Fruit fly (Drosophila melanogaster) whole organism, embryonic: ENCODE data around the gene Mbs.
A peak's percentile ranks its signal among the peaks of the same experiment; 100 is the strongest.

Experiments
- CG10147 ChIP-seq: fragments of 200-800 bp; sonication (Bioruptor generic); optimal IDR thresholded peaks from 2 replicates; lab custom pipeline; 2019; ENCODE audit warnings: missing biosample characterization, mild to moderate bottlenecking, missing genetic modification characterization, moderate library complexity
- CG1024 ChIP-seq: fragments of 200-800 bp; sonication (Bioruptor generic); IDR thresholded peaks from 2 replicates; pipeline ENCODE4 v1.3.6; 2022; ENCODE audit warnings: missing biosample characterization, missing genetic modification characterization
- CG10321 ChIP-seq: fragments of 200-800 bp; sonication (Bioruptor generic); IDR thresholded peaks from 2 replicates; pipeline ENCODE4 v1.3.6; 2022; ENCODE audit warnings: missing biosample characterization, missing genetic modification characterization
- CG12236 ChIP-seq: fragments of 200-800 bp; sonication (Bioruptor generic); optimal IDR thresholded peaks from 2 replicates; lab custom pipeline; 2016; ENCODE audit warnings: missing biosample characterization, missing genetic modification characterization
- CG13775 ChIP-seq: fragments of 200-800 bp; sonication (Bioruptor generic); optimal IDR thresholded peaks from 3 replicates; lab custom pipeline; 2017; ENCODE audit warnings: missing biosample characterization, mild to moderate bottlenecking, missing genetic modification characterization
- CG13894 ChIP-seq: fragments of 200-800 bp; sonication (Bioruptor generic); optimal IDR thresholded peaks from 3 replicates; lab custom pipeline; 2018; ENCODE audit warnings: missing biosample characterization, mild to moderate bottlenecking, missing genetic modification characterization, moderate library complexity
- CG14710 ChIP-seq: fragments of 200-800 bp; sonication (Bioruptor generic); optimal IDR thresholded peaks from 3 replicates; lab custom pipeline; 2019; ENCODE audit warnings: missing biosample characterization, mild to moderate bottlenecking, missing genetic modification characterization, moderate library complexity
- CG1792 ChIP-seq: fragments of 200-800 bp; sonication (Bioruptor generic); optimal IDR thresholded peaks from 2 replicates; lab custom pipeline; 2016; ENCODE audit warnings: missing biosample characterization, missing genetic modification characterization
- CG2875 ChIP-seq: fragments of 200-800 bp; sonication (Bioruptor generic); optimal IDR thresholded peaks from 2 replicates; lab custom pipeline; 2017; ENCODE audit warnings: missing biosample characterization, mild to moderate bottlenecking, missing genetic modification characterization, missing genetic modification reagents
- CG30020 ChIP-seq: fragments of 200-800 bp; optimal IDR thresholded peaks from 2 replicates; lab custom pipeline; 2019; ENCODE audit warnings: missing biosample characterization, mild to moderate bottlenecking, missing genetic modification characterization, moderate library complexity
- CG31224 ChIP-seq: fragments of 200-800 bp; sonication (Bioruptor generic); IDR thresholded peaks from 2 replicates; pipeline ENCODE4 v1.3.6; 2022; ENCODE audit warnings: missing biosample characterization, missing genetic modification characterization
- CG3281 ChIP-seq: fragments of 200-800 bp; sonication (Bioruptor generic); optimal IDR thresholded peaks from 3 replicates; lab custom pipeline; 2017; ENCODE audit warnings: missing biosample characterization, mild to moderate bottlenecking, missing genetic modification characterization
- CG33557 ChIP-seq: fragments of 200-800 bp; sonication (Bioruptor generic); optimal IDR thresholded peaks from 2 replicates; lab custom pipeline; 2019; ENCODE audit warnings: missing biosample characterization, mild to moderate bottlenecking, missing genetic modification characterization, moderate library complexity
- CG34224 ChIP-seq: fragments of 200-800 bp; sonication (Bioruptor generic); IDR thresholded peaks from 3 replicates; pipeline ENCODE4 v1.3.6; 2022; ENCODE audit warnings: missing biosample characterization, missing genetic modification characterization; ENCODE audit not compliant: partially characterized antibody
- CG7786 ChIP-seq: fragments of 200-800 bp; sonication (Bioruptor generic); optimal IDR thresholded peaks from 2 replicates; lab custom pipeline; 2016; ENCODE audit warnings: missing biosample characterization, missing genetic modification characterization
- CG8089 ChIP-seq: fragments of 200-800 bp; sonication (Bioruptor generic); optimal IDR thresholded peaks from 3 replicates; lab custom pipeline; 2016; ENCODE audit warnings: missing biosample characterization, missing genetic modification characterization
- CrebB ChIP-seq: fragments of 200-800 bp; sonication (Bioruptor generic); optimal IDR thresholded peaks from 3 replicates; lab custom pipeline; 2018; ENCODE audit warnings: missing biosample characterization, mild to moderate bottlenecking, missing genetic modification characterization
- Dip3 ChIP-seq: fragments of 200-800 bp; sonication (Bioruptor generic); optimal IDR thresholded peaks from 3 replicates; lab custom pipeline; 2016; ENCODE audit warnings: missing biosample characterization, missing genetic modification characterization
- HmgZ ChIP-seq: fragments of 200-800 bp; sonication (Bioruptor generic); optimal IDR thresholded peaks from 2 replicates; lab custom pipeline; 2018; ENCODE audit warnings: missing biosample characterization, mild to moderate bottlenecking, missing genetic modification characterization
- Hmr ChIP-seq: fragments of 200-800 bp; sonication (Bioruptor generic); optimal IDR thresholded peaks from 3 replicates; lab custom pipeline; 2017; ENCODE audit warnings: mild to moderate bottlenecking, missing biosample characterization, missing genetic modification reagents, missing genetic modification characterization
- Hr3 ChIP-seq: fragments of 200-800 bp; sonication (Bioruptor generic); optimal IDR thresholded peaks from 3 replicates; lab custom pipeline; 2016; ENCODE audit warnings: missing biosample characterization, missing genetic modification characterization
- Mes4 ChIP-seq: fragments of 200-800 bp; sonication (Bioruptor generic); optimal IDR thresholded peaks from 2 replicates; lab custom pipeline; 2016; ENCODE audit warnings: missing biosample characterization, missing genetic modification characterization
- NFAT ChIP-seq: fragments of 200-800 bp; sonication (Bioruptor generic); IDR thresholded peaks from 2 replicates; pipeline ENCODE4 v1.3.6; 2022; ENCODE audit warnings: missing biosample characterization, missing genetic modification characterization
- Rx ChIP-seq: fragments of 200-800 bp; sonication (Bioruptor generic); IDR thresholded peaks from 2 replicates; pipeline ENCODE4 v1.3.6; 2022; ENCODE audit warnings: missing biosample characterization, missing genetic modification characterization
- Taf1 ChIP-seq: fragments of 200-800 bp; sonication (Bioruptor generic); IDR thresholded peaks from 2 replicates; pipeline ENCODE4 v1.3.6; 2022; ENCODE audit warnings: missing biosample characterization, missing genetic modification characterization
- Usf ChIP-seq: fragments of 200-800 bp; sonication (Bioruptor generic); optimal IDR thresholded peaks from 2 replicates; lab custom pipeline; 2017; ENCODE audit warnings: missing genotype, missing biosample characterization, missing genetic modification characterization
- ap ChIP-seq: fragments of 200-800 bp; sonication (Bioruptor generic); IDR thresholded peaks from 2 replicates; pipeline ENCODE4 v1.3.6; 2022; ENCODE audit warnings: missing biosample characterization, missing genetic modification characterization
- br ChIP-seq: fragments of >200 bp; optimal IDR thresholded peaks from 2 replicates; lab custom pipeline; 2017
- btn ChIP-seq: fragments of 200-800 bp; sonication (Bioruptor generic); optimal IDR thresholded peaks from 2 replicates; lab custom pipeline; 2016; ENCODE audit warnings: missing biosample characterization, missing genetic modification characterization
- chif ChIP-seq, 2 experiments: fragments of 200-800 bp; sonication (Bioruptor generic); optimal IDR thresholded peaks; 3 replicates each; lab custom pipeline; 2016; ENCODE audit warnings: missing biosample characterization in 2 of 2, missing genetic modification characterization in 2 of 2
- danr ChIP-seq: fragments of 200-800 bp; sonication (Bioruptor generic); IDR thresholded peaks from 2 replicates; pipeline ENCODE4 v1.3.6; 2022; ENCODE audit warnings: missing biosample characterization, missing genetic modification characterization
- dati ChIP-seq: fragments of 200-800 bp; sonication (Bioruptor generic); IDR thresholded peaks from 2 replicates; pipeline ENCODE4 v1.3.6; 2022; ENCODE audit warnings: missing biosample characterization, missing genetic modification characterization
- emc ChIP-seq: fragments of 200-800 bp; sonication (Bioruptor generic); optimal IDR thresholded peaks from 2 replicates; lab custom pipeline; 2016; ENCODE audit warnings: missing biosample characterization, missing genetic modification characterization
- fd102C ChIP-seq: fragments of 200-800 bp; sonication (Bioruptor generic); optimal IDR thresholded peaks from 2 replicates; lab custom pipeline; 2018; ENCODE audit warnings: missing biosample characterization, mild to moderate bottlenecking, missing genetic modification characterization, moderate library complexity
- gce ChIP-seq: fragments of 200-800 bp; sonication (Bioruptor generic); IDR thresholded peaks from 3 replicates; pipeline ENCODE4 v1.3.6; 2022; ENCODE audit warnings: missing biosample characterization, missing genetic modification characterization
- gsb ChIP-seq: fragments of 200-800 bp; sonication (Bioruptor generic); IDR thresholded peaks from 2 replicates; pipeline ENCODE4 v1.3.6; 2022; ENCODE audit warnings: missing biosample characterization, missing genetic modification characterization
- hth ChIP-seq: fragments of >200 bp; optimal IDR thresholded peaks from 2 replicates; lab custom pipeline; 2017; ENCODE audit warnings: inconsistent platforms
- jigr1 ChIP-seq: fragments of 200-800 bp; sonication (Bioruptor generic); IDR thresholded peaks from 3 replicates; pipeline ENCODE4 v1.3.6; 2022; ENCODE audit warnings: missing biosample characterization, missing genetic modification characterization
- kah ChIP-seq: fragments of 200-800 bp; sonication (Bioruptor generic); optimal IDR thresholded peaks from 2 replicates; lab custom pipeline; 2018; ENCODE audit warnings: missing biosample characterization, mild to moderate bottlenecking, missing genetic modification characterization
- kay ChIP-seq: fragments of 200-800 bp; sonication (Bioruptor generic); optimal IDR thresholded peaks from 2 replicates; lab custom pipeline; 2016; ENCODE audit warnings: missing biosample characterization, missing genetic modification characterization
- klu ChIP-seq: fragments of 200-800 bp; sonication (Bioruptor generic); IDR thresholded peaks from 2 replicates; pipeline ENCODE4 v1.3.6; 2022; ENCODE audit warnings: missing biosample characterization, missing genetic modification characterization
- knrl ChIP-seq: fragments of 200-800 bp; sonication (Bioruptor generic); IDR thresholded peaks from 3 replicates; pipeline ENCODE4 v1.3.6; 2022; ENCODE audit warnings: missing biosample characterization, missing genetic modification characterization; ENCODE audit not compliant: partially characterized antibody
- lola ChIP-seq, 3 experiments: fragments of >200 bp in 2 of 3; fragments of 200-800 bp in 1 of 3; sonication (Bioruptor generic) in 1 of 3; optimal IDR thresholded peaks; 2 replicates each; lab custom pipeline; 2017 to 2019; ENCODE audit warnings: missing biosample characterization in 3 of 3, missing genetic modification characterization in 3 of 3, mild to moderate bottlenecking in 1 of 3, moderate library complexity in 1 of 3
- lov ChIP-seq, 2 experiments: fragments of 200-800 bp in 1 of 2; fragments of >200 bp in 1 of 2; sonication (Bioruptor generic) in 1 of 2; IDR thresholded peaks in 1 of 2; optimal IDR thresholded peaks in 1 of 2; 2 replicates in 1 of 2; 3 replicates in 1 of 2; pipeline versions ENCODE4 v1.3.6 to Lab custom; 2017 to 2022; ENCODE audit warnings: missing biosample characterization in 1 of 2, missing genetic modification characterization in 1 of 2
- mam ChIP-seq: fragments of 200-800 bp; sonication (Bioruptor generic); optimal IDR thresholded peaks from 3 replicates; lab custom pipeline; 2016; ENCODE audit warnings: missing biosample characterization, missing genetic modification characterization
- p53 ChIP-seq: fragments of 200-800 bp; sonication (Bioruptor generic); optimal IDR thresholded peaks from 2 replicates; lab custom pipeline; 2016; ENCODE audit warnings: missing biosample characterization, missing genetic modification characterization
- schlank ChIP-seq: fragments of 200-800 bp; sonication (Bioruptor generic); optimal IDR thresholded peaks from 2 replicates; lab custom pipeline; 2018; ENCODE audit warnings: missing biosample characterization, mild to moderate bottlenecking, missing genetic modification characterization
- seq ChIP-seq: fragments of 200-800 bp; sonication (Bioruptor generic); IDR thresholded peaks from 2 replicates; pipeline ENCODE4 v1.3.6; 2022; ENCODE audit warnings: missing biosample characterization, missing genetic modification characterization
- tna ChIP-seq: fragments of 200-800 bp; sonication (Bioruptor generic); IDR thresholded peaks from 2 replicates; pipeline ENCODE4 v1.3.6; 2022; ENCODE audit warnings: missing biosample characterization, missing genetic modification characterization; ENCODE audit not compliant: partially characterized antibody
- toy ChIP-seq: fragments of 200-800 bp; sonication (Bioruptor generic); IDR thresholded peaks from 2 replicates; pipeline ENCODE4 v1.3.6; 2022; ENCODE audit warnings: missing biosample characterization, missing genetic modification characterization
- zf30C ChIP-seq: fragments of 200-800 bp; sonication (Bioruptor generic); optimal IDR thresholded peaks from 3 replicates; lab custom pipeline; 2018; ENCODE audit warnings: missing biosample characterization, mild to moderate bottlenecking, missing genetic modification characterization

The Mbs gene

DNA sequence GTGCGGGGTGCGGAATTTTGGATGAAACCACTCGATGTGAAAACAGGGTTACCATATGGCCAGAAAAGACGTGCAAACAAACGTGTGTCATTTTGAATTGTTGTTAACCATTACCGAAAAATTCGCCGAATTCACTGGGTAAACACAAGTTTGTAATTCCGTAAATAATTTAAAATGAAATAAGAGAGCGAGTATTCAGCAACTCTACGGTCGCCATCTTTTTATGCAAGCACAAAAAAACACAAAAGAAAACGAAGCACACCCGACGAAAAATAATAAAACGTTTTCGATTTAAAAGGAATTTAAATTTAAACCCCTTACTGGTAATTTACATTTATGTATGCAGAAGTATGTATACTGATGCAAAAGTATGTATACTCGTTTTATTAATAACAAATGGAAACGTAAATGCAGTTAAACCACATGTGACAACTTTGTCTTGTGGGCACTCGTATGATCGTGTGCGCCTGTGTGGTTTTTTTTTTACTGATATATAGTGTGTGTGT lies 5.9 kb upstream of the Mbs start (continued):
- TF ChIP-seq CG2875 (peak; percentile 85), jigr1 (0 out of 3 replicates have a peak, but pooled peaks have one; percentile 48), zf30C (GFP tag; lab: Kevin White, UChicago) (no peak), CG14710 (tag; lab: Kevin White, UChicago) (peak; percentile 90), ap (GFP tag; lab: Robert Waterston, UW) (peak; percentile 88), klu (GFP tag; lab: Robert Waterston, UW) (peak; percentile 78), Taf1 (GFP tag; lab: Robert Waterston, UW) (peak; percentile 84), Hr3 (GFP tag; lab: Kevin White, UChicago) (peak; percentile 85), lola (GFP tag; optimal IDR thresholded peaks at IDR 0.05; lab: Kevin White, UChicago) (peak in 2 of 3 experiments; percentile 13 to 89), Rx (GFP tag; lab: Robert Waterston, UW) (peak; percentile 83), toy (peak; percentile 67), gsb (GFP tag; lab: Robert Waterston, UW) (peak; percentile 80), CG30020 (tag; lab: Kevin White, UChicago) (peak; percentile 53), lov (optimal IDR thresholded peaks at IDR 0.05; lab: Kevin White, UChicago) (no peak), lov (GFP tag; IDR thresholded peaks at IDR 0.05; lab: Robert Waterston, UW) (peak; percentile 89), br (lab: Kevin White, UChicago) (no peak), tna (GFP tag; lab: Robert Waterston, UW) (no peak), Usf (GFP tag; lab: Kevin White, UChicago) (peak; percentile 76), CG33557 (GFP tag; lab: Kevin White, UChicago) (peak; percentile 93), knrl (no peak), CG31224 (GFP tag; lab: Robert Waterston, UW) (peak; percentile 82), CG1024 (GFP tag; lab: Robert Waterston, UW) (peak; percentile 74), mam (peak; percentile 90), CG3281 (GFP tag; lab: Kevin White, UChicago) (peak; percentile 88), kah (GFP tag; lab: Kevin White, UChicago) (peak; percentile 81), CG34224 (GFP tag; lab: Robert Waterston, UW) (no peak), CG8089 (GFP tag; lab: Kevin White, UChicago) (peak; percentile 82), hth (lab: Kevin White, UChicago) (no peak), gce (GFP tag; lab: Robert Waterston, UW) (peak; percentile 93), CG13775 (GFP tag; lab: Kevin White, UChicago) (peak; percentile 82), seq (peak; percentile 96), danr (GFP tag; lab: Robert Waterston, UW) (no peak; the same call in none of the 2 replicates), p53 (GFP tag; lab: Kevin White, UChicago) (peak; percentile 73), CG12236 (GFP tag; lab: Kevin White, UChicago) (peak; percentile 86), CG13894 (tag; lab: Kevin White, UChicago) (peak; percentile 94), CG1792 (GFP tag; lab: Kevin White, UChicago) (peak; percentile 89), Dip3 (GFP tag; lab: Kevin White, UChicago) (peak; percentile 88), schlank (tag; lab: Kevin White, UChicago) (peak; percentile 88), Mes4 (GFP tag; lab: Kevin White, UChicago) (peak; percentile 80), HmgZ (tag; lab: Kevin White, UChicago) (peak; percentile 95), CrebB (tag; lab: Kevin White, UChicago) (peak; percentile 94), kay (GFP tag; lab: Kevin White, UChicago) (peak; percentile 62), CG10147 (GFP tag; lab: Kevin White, UChicago) (peak; percentile 93), dati (GFP tag; lab: Robert Waterston, UW) (peak; percentile 79), fd102C (GFP tag; lab: Kevin White, UChicago) (peak; percentile 43), NFAT (peak; percentile 74), CG7786 (GFP tag; lab: Kevin White, UChicago) (peak; percentile 91), emc (GFP tag; lab: Kevin White, UChicago) (peak; percentile 78), Hmr (peak; percentile 94), chif (GFP tag; optimal IDR thresholded peaks at IDR 0.05; lab: Kevin White, UChicago) (peak; percentile 80 to 89), CG10321 (peak; percentile 74; the same call in 1 of the 2 replicates), btn (peak; percentile 86)
